Worm (Caenorhabditis elegans) whole organism, midembryonic: ENCODE measurements around the gene atgl-1.

Experiments
- T22C8.4 ChIP-seq: fragments of 200-800 bp; sonication (Bioruptor generic); IDR thresholded peaks from 2 replicates; pipeline ENCODE4 v1.3.6; 2022; ENCODE audit warnings: missing genetic modification characterization, missing compliant biosample characterization
- cog-1 ChIP-seq: sonication (generic microtip); optimal IDR thresholded peaks from 2 replicates; lab custom pipeline; 2016; ENCODE audit warnings: missing genetic modification characterization, missing compliant biosample characterization
- flt-1 ChIP-seq: fragments of 200-800 bp; sonication (Bioruptor generic); IDR thresholded peaks from 2 replicates; pipeline ENCODE4 v1.3.6; 2022; ENCODE audit warnings: missing genetic modification characterization, missing compliant biosample characterization
- klf-2 ChIP-seq: fragments of 200-800 bp; sonication (Bioruptor generic); conservative IDR thresholded peaks from 2 replicates; pipeline ENCODE4 v1.3.6; 2022; ENCODE audit warnings: missing genetic modification reagents, missing genetic modification characterization, missing compliant biosample characterization
- med-1 ChIP-seq: sonication (generic microtip); optimal IDR thresholded peaks from 2 replicates; lab custom pipeline; 2017; ENCODE audit warnings: missing genetic modification characterization, mild to moderate bottlenecking, missing compliant biosample characterization, antibody characterized with exemption, missing genetic modification reagents; ENCODE audit not compliant: insufficient read depth
- ref-1 ChIP-seq: fragments of 200-800 bp; sonication (Bioruptor generic); conservative IDR thresholded peaks from 2 replicates; pipeline ENCODE4 v1.3.6; 2022; ENCODE audit warnings: missing genetic modification reagents, missing genetic modification characterization, missing compliant biosample characterization
- tab-1 ChIP-seq: fragments of 200-800 bp; sonication (Bioruptor generic); IDR thresholded peaks from 2 replicates; pipeline ENCODE4 v1.3.6; 2022; ENCODE audit warnings: missing genetic modification characterization, missing compliant biosample characterization
- ztf-23 ChIP-seq: fragments of 200-800 bp; sonication (Bioruptor generic); IDR thresholded peaks from 2 replicates; pipeline ENCODE4 v1.3.6; 2022; ENCODE audit warnings: missing genetic modification reagents, missing genetic modification characterization, missing compliant biosample characterization
- ztf-29 ChIP-seq: fragments of 200-800 bp; sonication (Bioruptor generic); IDR thresholded peaks from 2 replicates; pipeline ENCODE4 v1.3.6; 2022; ENCODE audit warnings: missing genetic modification reagents, missing genetic modification characterization, missing compliant biosample characterization

- no peak for TF ChIP-seq klf-2 (GFP tag; lab: Robert Waterston, UW)
- TF ChIP-seq flt-1 (GFP tag; lab: Robert Waterston, UW) = no peak
- TF ChIP-seq med-1 (GFP tag; lab: Kevin White, UChicago) = no peak
- TF ChIP-seq T22C8.4 (GFP tag; lab: Robert Waterston, UW) = no peak
- TF ChIP-seq cog-1 (tag; lab: Kevin White, UChicago) = no peak
- no peak for TF ChIP-seq ztf-23
- TF ChIP-seq tab-1 (GFP tag; lab: Robert Waterston, UW) = no peak
- TF ChIP-seq ztf-29 (GFP tag; lab: Robert Waterston, UW) = no peak
- no peak for TF ChIP-seq ref-1
These were observed 16.9 kb downstream of the atgl-1 start for ce11 chrIII:6402346-6402745.
